Fruit fly (Drosophila melanogaster): ENCODE data around the gene CG7168.

Gene CG7168

DNA sequence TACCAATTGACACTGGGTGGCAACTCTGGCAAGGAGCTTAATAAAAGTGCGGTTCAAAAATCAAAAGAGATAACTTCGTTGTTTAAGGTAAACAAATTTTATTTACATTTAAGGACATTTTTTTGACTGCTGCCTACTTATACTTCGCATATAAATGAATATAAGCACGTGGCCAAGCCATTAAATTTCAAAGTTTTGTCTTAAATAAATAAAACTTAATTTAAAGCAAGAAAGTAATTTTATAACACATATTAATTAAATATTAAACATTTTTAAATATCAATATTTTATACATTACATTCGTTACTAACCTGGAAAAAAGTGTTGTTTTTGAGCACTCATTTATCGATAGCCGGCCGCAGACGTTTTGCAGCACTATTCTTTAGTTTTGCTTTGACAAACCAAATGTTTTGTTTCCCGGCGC lies 37.2 kb downstream of the CG7168 start, which contains the start of the genes CG12321 and MED17 (continued):
- TF ChIP-seq bab2 (GFP tag; optimal IDR thresholded peaks at IDR 0.05): peak; percentile 76
- TF ChIP-seq CG17385 (GFP tag; optimal IDR thresholded peaks at IDR 0.05): peak; percentile 85
- TF ChIP-seq Dll (GFP tag; IDR thresholded peaks at IDR 0.05; ENCODE audit: partially characterized antibody): 0 out of 4 replicates have a peak, but pooled peaks have one; percentile 45
- no peak for TF ChIP-seq usp (GFP tag; optimal IDR thresholded peaks at IDR 0.05)
- TF ChIP-seq CG18011 (GFP tag; optimal IDR thresholded peaks at IDR 0.05): peak; percentile 81
- no peak for TF ChIP-seq CG6791 (GFP tag; IDR thresholded peaks at IDR 0.05; ENCODE audit: partially characterized antibody)
- TF ChIP-seq CG42726 (GFP tag; IDR thresholded peaks at IDR 0.05; ENCODE audit: partially characterized antibody): no peak
- peak; percentile 92 for TF ChIP-seq Chrac-16 (GFP tag; optimal IDR thresholded peaks at IDR 0.05)
- peak; percentile 79 for TF ChIP-seq CG1233 (GFP tag; optimal IDR thresholded peaks at IDR 0.05)
- TF ChIP-seq wor (GFP tag; IDR thresholded peaks at IDR 0.05): peak; percentile 85
- TF ChIP-seq HLHmδ (GFP tag; optimal IDR thresholded peaks at IDR 0.05): no peak
- TF ChIP-seq cato (GFP tag; optimal IDR thresholded peaks at IDR 0.05; ENCODE audit: borderline replicate concordance): peak; percentile 79
- peak; percentile 88 for TF ChIP-seq CG18599 (GFP tag; optimal IDR thresholded peaks at IDR 0.05)
- peak; percentile 81 for TF ChIP-seq H2.0 (GFP tag; IDR thresholded peaks at IDR 0.05)
- peak; percentile 49 for TF ChIP-seq CG12744 (GFP tag; optimal IDR thresholded peaks at IDR 0.05)
- peak; percentile 91 for TF ChIP-seq klu (GFP tag; IDR thresholded peaks at IDR 0.05)
- peak; percentile 79 for TF ChIP-seq chm (GFP tag; IDR thresholded peaks at IDR 0.05)
- peak; percentile 86 for TF ChIP-seq CG15514 (GFP tag; optimal IDR thresholded peaks at IDR 0.05)
- peak in 1 of 2 experiments; percentile 53 for TF ChIP-seq crp (GFP tag; optimal IDR thresholded peaks at IDR 0.05)
- TF ChIP-seq fd102C (GFP tag; optimal IDR thresholded peaks at IDR 0.05): no peak
- peak; percentile 91 for TF ChIP-seq CG12942 (GFP tag; optimal IDR thresholded peaks at IDR 0.05)
- peak; percentile 92 for TF ChIP-seq ind (GFP tag; optimal IDR thresholded peaks at IDR 0.05)
- TF ChIP-seq Mes4 (GFP tag; optimal IDR thresholded peaks at IDR 0.05): peak; percentile 33
- TF ChIP-seq chinmo (GFP tag; IDR thresholded peaks at IDR 0.05; ENCODE audit: partially characterized antibody): no peak
- TF ChIP-seq CG18619 (GFP tag; optimal IDR thresholded peaks at IDR 0.05): peak; percentile 89
- TF ChIP-seq ewg (GFP tag; optimal IDR thresholded peaks at IDR 0.05): peak; percentile 82
- TF ChIP-seq unpg (GFP tag; optimal IDR thresholded peaks at IDR 0.05): peak; percentile 84
- peak; percentile 79 for TF ChIP-seq CG14667 (GFP tag; IDR thresholded peaks at IDR 0.05)
- TF ChIP-seq CG17802 (tag; optimal IDR thresholded peaks at IDR 0.05): peak; percentile 52
- peak; percentile 94 for TF ChIP-seq Xbp1 (GFP tag; optimal IDR thresholded peaks at IDR 0.05)
- peak in 1 of 3 experiments; percentile 85 for TF ChIP-seq lola (GFP tag; optimal IDR thresholded peaks at IDR 0.05)
- peak; percentile 62 for TF ChIP-seq CG4854 (GFP tag; optimal IDR thresholded peaks at IDR 0.05)
- no peak for TF ChIP-seq CG9876 (GFP tag; optimal IDR thresholded peaks at IDR 0.05)
- peak; percentile 79 for TF ChIP-seq CG4730 (GFP tag; IDR thresholded peaks at IDR 0.05)
- no peak for TF ChIP-seq ftz-f1 (GFP tag; optimal IDR thresholded peaks at IDR 0.05)
- TF ChIP-seq Oli (tag; optimal IDR thresholded peaks at IDR 0.05): peak; percentile 89
- TF ChIP-seq phol (tag; optimal IDR thresholded peaks at IDR 0.05): peak; percentile 94
- peak; percentile 42 for TF ChIP-seq Hmx (GFP tag; optimal IDR thresholded peaks at IDR 0.05)
- peak; percentile 76 for TF ChIP-seq Dref (GFP tag; IDR thresholded peaks at IDR 0.05)
- TF ChIP-seq CG32532 (GFP tag; IDR thresholded peaks at IDR 0.05): peak; percentile 91
- TF ChIP-seq CG8924 (tag; optimal IDR thresholded peaks at IDR 0.05): peak; percentile 90
- TF ChIP-seq CG17328 (GFP tag; IDR thresholded peaks at IDR 0.05): peak; percentile 75
- peak; percentile 40 for TF ChIP-seq CG8089 (GFP tag; optimal IDR thresholded peaks at IDR 0.05)
- peak; percentile 87 for TF ChIP-seq CG10654 (GFP tag; optimal IDR thresholded peaks at IDR 0.05)
- no peak for TF ChIP-seq zf30C (GFP tag; optimal IDR thresholded peaks at IDR 0.05)
- TF ChIP-seq kay (GFP tag; optimal IDR thresholded peaks at IDR 0.05): peak; percentile 59
- no peak for TF ChIP-seq CG7745 (tag; optimal IDR thresholded peaks at IDR 0.05)
- peak; percentile 74 to 91 for TF ChIP-seq Hr51 (GFP tag; optimal IDR thresholded peaks at IDR 0.05)
- TF ChIP-seq sens (GFP tag): peak; percentile 93

Measured in whole organism, embryonic.